Worm (Caenorhabditis elegans): ENCODE data around the gene W02B3.3.

Gene W02B3.3

DNA sequence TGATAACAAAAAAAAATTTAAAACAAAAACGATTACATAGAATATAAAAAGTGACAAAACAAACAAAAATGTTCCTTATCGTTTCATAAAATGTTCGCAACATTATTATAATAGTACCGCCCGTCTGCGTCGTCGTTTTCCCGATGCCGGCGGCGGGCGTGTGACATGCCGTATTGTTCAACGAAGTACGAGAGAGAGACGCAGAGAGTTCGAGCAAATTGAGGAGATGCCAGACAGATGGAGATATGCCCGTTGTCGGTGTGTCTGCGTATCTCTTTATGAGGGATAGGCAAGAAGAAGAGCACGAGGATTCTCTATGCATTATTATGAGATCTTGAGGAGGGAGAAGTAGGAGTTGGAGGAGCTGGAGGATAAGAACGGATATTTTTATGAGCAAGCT, 44.5 kb downstream of the W02B3.3 start (continued):
- TF ChIP-seq unc-62 (GFP tag; optimal IDR thresholded peaks at IDR 0.05), result peak; percentile 88
- TF ChIP-seq mep-1 (tag; optimal IDR thresholded peaks at IDR 0.05), result peak; percentile 79

ce11 chrIII:620204-620718, 48.0 kb downstream of the W02B3.3 start, which contains the start of gene T19C3.4:
T19C3.4 (minus strand) TSS chrIII:620254.
- TF ChIP-seq drap-1 (GFP tag; optimal IDR thresholded peaks at IDR 0.05) (no peak), flh-1 (GFP tag; optimal IDR thresholded peaks at IDR 0.05) (no peak), ham-2 (GFP tag; optimal IDR thresholded peaks at IDR 0.05) (no peak), ces-1 (GFP tag; optimal IDR thresholded peaks at IDR 0.05) (no peak), mep-1 (tag; optimal IDR thresholded peaks at IDR 0.05) (no peak), sptf-1 (tag; optimal IDR thresholded peaks at IDR 0.05) (no peak), zip-8 (tag; optimal IDR thresholded peaks at IDR 0.05) (no peak), blmp-1 (tag; optimal IDR thresholded peaks at IDR 0.05) (no peak), nhr-2 (tag; optimal IDR thresholded peaks at IDR 0.05) (no peak), unc-120 (tag; optimal IDR thresholded peaks at IDR 0.05; ENCODE audit: poor library complexity, severe bottlenecking) (no peak), lin-13 (tag; optimal IDR thresholded peaks at IDR 0.05) (no peak), nhr-28 (tag; optimal IDR thresholded peaks at IDR 0.05) (no peak), hlh-1 (tag; optimal IDR thresholded peaks at IDR 0.05) (no peak), lsy-2 (tag; optimal IDR thresholded peaks at IDR 0.05) (no peak), sem-2 (GFP tag; optimal IDR thresholded peaks at IDR 0.05) (no peak), unc-62 (GFP tag; optimal IDR thresholded peaks at IDR 0.05) (no peak), tbx-8 (GFP tag; optimal IDR thresholded peaks at IDR 0.05) (no peak), M03D4.4 (tag; optimal IDR thresholded peaks at IDR 0.05) (no peak), lin-32 (GFP tag; optimal IDR thresholded peaks at IDR 0.05) (no peak), elt-1 (tag; optimal IDR thresholded peaks at IDR 0.05; ENCODE audit: borderline replicate concordance, insufficient read depth) (no peak)
